Fruit fly (Drosophila melanogaster) whole organism: Measurements from ENCODE around the gene jar.
A peak's percentile ranks its signal among the peaks of the same experiment; 100 is the strongest.

Experiments
- CG8478 ChIP-seq: fragments of >200 bp; optimal IDR thresholded peaks from 2 replicates; lab custom pipeline; 2018; ENCODE audit warnings: inconsistent platforms
- Dll ChIP-seq: fragments of >200 bp; optimal IDR thresholded peaks from 2 replicates; lab custom pipeline; 2017
- EcR ChIP-seq, 2 experiments: fragments of >200 bp; optimal IDR thresholded peaks; 2 replicates each; lab custom pipeline; 2017; ENCODE audit warnings: missing biosample characterization in 2 of 2, missing genetic modification characterization in 2 of 2, missing genetic modification reagents in 2 of 2
- pan ChIP-seq: fragments of >200 bp; optimal IDR thresholded peaks from 2 replicates; lab custom pipeline; 2017
- psq ChIP-seq: fragments of >200 bp; optimal IDR thresholded peaks from 2 replicates; lab custom pipeline; 2017
- usp ChIP-seq: fragments of >200 bp; optimal IDR thresholded peaks from 2 replicates; lab custom pipeline; 2017; ENCODE audit warnings: missing biosample characterization, missing genetic modification characterization, mixed read lengths

Gene jar

dm6 chr3R:24271071-24271470 is at the start of gene jar:
Gene jar (minus strand): TSS chr3R:24271233.
- no peak for TF ChIP-seq CG8478 (lab: Kevin White, UChicago)
- no peak for TF ChIP-seq EcR (GFP tag; optimal IDR thresholded peaks at IDR 0.05; lab: Kevin White, UChicago)

- peak; percentile 12 for TF ChIP-seq CG8478 (lab: Kevin White, UChicago)
- TF ChIP-seq usp: no peak
Observed at dm6 chr3R:24320342-24320711, 49.3 kb upstream of the jar start.

- TF ChIP-seq pan (lab: Kevin White, UChicago) (no peak), CG8478 (lab: Kevin White, UChicago) (no peak), EcR (GFP tag; optimal IDR thresholded peaks at IDR 0.05; lab: Kevin White, UChicago) (no peak), Dll (lab: Kevin White, UChicago) (no peak), usp (no peak), psq (lab: Kevin White, UChicago) (no peak)
Observed at dm6 chr3R:24319632-24320341, 48.8 kb upstream of the jar start.

dm6 chr3R:24319083-24319381 is 48.0 kb upstream of the jar start:
- no peak for TF ChIP-seq usp
- no peak for TF ChIP-seq EcR (GFP tag; optimal IDR thresholded peaks at IDR 0.05; lab: Kevin White, UChicago)
- TF ChIP-seq CG8478 (lab: Kevin White, UChicago): no peak
- no peak for TF ChIP-seq pan (lab: Kevin White, UChicago)
- no peak for TF ChIP-seq Dll (lab: Kevin White, UChicago)
- no peak for TF ChIP-seq psq (lab: Kevin White, UChicago)

dm6 chr3R:24318217-24319082 is 47.4 kb upstream of the jar start, which contains the start of the genes Nab2 and BRWD3:
Gene Nab2 (minus strand): TSS chr3R:24318419.
Gene BRWD3 (plus strand): TSS chr3R:24319000.
- no peak for TF ChIP-seq EcR (GFP tag; optimal IDR thresholded peaks at IDR 0.05; lab: Kevin White, UChicago)
- TF ChIP-seq usp: no peak
- TF ChIP-seq pan (lab: Kevin White, UChicago): no peak
- no peak for TF ChIP-seq Dll (lab: Kevin White, UChicago)
- no peak for TF ChIP-seq psq (lab: Kevin White, UChicago)
- TF ChIP-seq CG8478 (lab: Kevin White, UChicago): no peak

- TF ChIP-seq usp: no peak
- no peak for TF ChIP-seq EcR (GFP tag; optimal IDR thresholded peaks at IDR 0.05; lab: Kevin White, UChicago)
- TF ChIP-seq psq (lab: Kevin White, UChicago): no peak
- no peak for TF ChIP-seq Dll (lab: Kevin White, UChicago)
- TF ChIP-seq pan (lab: Kevin White, UChicago): no peak
- TF ChIP-seq CG8478 (lab: Kevin White, UChicago): no peak
Observed at dm6 chr3R:24303060-24303459, 32.0 kb upstream of the jar start.

- TF ChIP-seq pan (lab: Kevin White, UChicago): no peak
- TF ChIP-seq CG8478 (lab: Kevin White, UChicago): no peak
Observed at dm6 chr3R:24301520-24301919, 30.5 kb upstream of the jar start.

- TF ChIP-seq usp: no peak
Observed at dm6 chr3R:24299148-24299547, 28.1 kb upstream of the jar start.

dm6 chr3R:24298534-24298936 is 27.5 kb upstream of the jar start:
- TF ChIP-seq CG8478 (lab: Kevin White, UChicago) (no peak), psq (lab: Kevin White, UChicago) (no peak), usp (no peak), Dll (lab: Kevin White, UChicago) (no peak), EcR (GFP tag; optimal IDR thresholded peaks at IDR 0.05; lab: Kevin White, UChicago) (no peak), pan (lab: Kevin White, UChicago) (no peak)

- TF ChIP-seq Dll (lab: Kevin White, UChicago): no peak
Observed at dm6 chr3R:24297444-24298146, 26.6 kb upstream of the jar start.

dm6 chr3R:24296913-24297312 is 25.9 kb upstream of the jar start:
- TF ChIP-seq usp: no peak
- TF ChIP-seq CG8478 (lab: Kevin White, UChicago): no peak
- no peak for TF ChIP-seq psq (lab: Kevin White, UChicago)
- TF ChIP-seq pan (lab: Kevin White, UChicago): no peak
- no peak for TF ChIP-seq Dll (lab: Kevin White, UChicago)
